Fruit fly (Drosophila melanogaster) S2 (cell line): ENCODE results near the gene Nup107.

ENCODE experiments used
- CG8478 ChIP-seq: fragments of >200 bp; optimal IDR thresholded peaks from 2 replicates; lab custom pipeline; 2018
- CTCF ChIP-seq, 2 experiments: fragments of >200 bp; optimal IDR thresholded peaks; 2 replicates each; lab custom pipeline; 2018

dm6 chr2L:10721535-10721934 lies 14.3 kb downstream of the Nup107 start:
- TF ChIP-seq CG8478 (lab: Kevin White, UChicago) (no peak), CTCF (optimal IDR thresholded peaks at IDR 0.05; lab: Kevin White, UChicago) (no peak)
